Worm (Caenorhabditis elegans) whole organism, L4 larva: ENCODE data around the gene kin-2.
A peak's percentile ranks its signal among the peaks of the same experiment; 100 is the strongest.

Experiments used
- F37D6.2 ChIP-seq: sonication (generic microtip); optimal IDR thresholded peaks from 2 replicates; lab custom pipeline; 2016; ENCODE audit warnings: mild to moderate bottlenecking, missing genetic modification characterization, missing compliant biosample characterization
- F44E2.7 ChIP-seq: fragments of 200-800 bp; sonication (Bioruptor generic); IDR thresholded peaks from 2 replicates; pipeline ENCODE4 v2.1.2; 2022; ENCODE audit warnings: missing genetic modification characterization, missing compliant biosample characterization
- F49E8.2 ChIP-seq: sonication (generic microtip); optimal IDR thresholded peaks from 2 replicates; lab custom pipeline; 2016; ENCODE audit warnings: missing compliant biosample characterization, mild to moderate bottlenecking, missing genetic modification characterization, borderline replicate concordance
- R02D3.7 ChIP-seq: fragments of 150-350 bp; sonication (generic microtip); optimal IDR thresholded peaks from 3 replicates; lab custom pipeline; 2014; ENCODE audit warnings: missing biosample characterization, missing genetic modification characterization
- T20F7.1 ChIP-seq: fragments of 200-800 bp; sonication (Bioruptor generic); optimal IDR thresholded peaks from 2 replicates; lab custom pipeline; 2018; ENCODE audit warnings: mild to moderate bottlenecking, missing genetic modification characterization, missing compliant biosample characterization
- Y48G9A.11 ChIP-seq: fragments of 200-800 bp; sonication (Bioruptor generic); IDR thresholded peaks from 2 replicates; pipeline ENCODE4 v1.3.6; 2022; ENCODE audit warnings: missing genetic modification reagents, missing genetic modification characterization, missing compliant biosample characterization
- Y5F2A.4 ChIP-seq: fragments of 200-800 bp; sonication (Bioruptor generic); optimal IDR thresholded peaks from 2 replicates; lab custom pipeline; 2018; ENCODE audit warnings: mild to moderate bottlenecking, missing genetic modification characterization, missing compliant biosample characterization
- Y75B8A.6 ChIP-seq: fragments of 200-800 bp; sonication (Bioruptor generic); IDR thresholded peaks from 2 replicates; pipeline ENCODE4 v1.3.6; 2022; ENCODE audit warnings: missing genetic modification reagents, missing genetic modification characterization, missing compliant biosample characterization
- aha-1 ChIP-seq: fragments of 150-350 bp; peaks from one replicate; lab custom pipeline; 2014; ENCODE audit warnings: missing biosample characterization, missing genetic modification characterization
- attf-4 ChIP-seq: sonication (generic microtip); optimal IDR thresholded peaks from 3 replicates; lab custom pipeline; 2017; ENCODE audit warnings: missing biosample characterization, missing genetic modification characterization
- ceh-32 ChIP-seq: sonication (generic microtip); optimal IDR thresholded peaks from 2 replicates; lab custom pipeline; 2016; ENCODE audit warnings: mild to moderate bottlenecking, missing genetic modification characterization, missing compliant biosample characterization; ENCODE audit not compliant: poor library complexity
- ceh-44 ChIP-seq: fragments of 200-800 bp; sonication (Bioruptor generic); IDR thresholded peaks from 2 replicates; pipeline ENCODE4 v1.3.6; 2022; ENCODE audit warnings: missing genetic modification reagents, missing genetic modification characterization, missing compliant biosample characterization
- ceh-62 ChIP-seq: sonication (generic microtip); optimal IDR thresholded peaks from 2 replicates; lab custom pipeline; 2017; ENCODE audit warnings: missing biosample characterization, missing genetic modification characterization
- cey-2 ChIP-seq: sonication (generic microtip); optimal IDR thresholded peaks from 3 replicates; lab custom pipeline; 2017; ENCODE audit warnings: missing genetic modification characterization, mild to moderate bottlenecking, missing compliant biosample characterization, antibody characterized with exemption, borderline replicate concordance; ENCODE audit not compliant: insufficient read depth
- ctbp-1 ChIP-seq: fragments of 200-800 bp; sonication (Bioruptor generic); IDR thresholded peaks from 2 replicates; pipeline ENCODE4 v1.3.6; 2022; ENCODE audit warnings: missing genetic modification reagents, missing genetic modification characterization, missing compliant biosample characterization
- daf-8 ChIP-seq: fragments of 200-800 bp; sonication (Bioruptor generic); IDR thresholded peaks from 2 replicates; pipeline ENCODE4 v1.3.6; 2022; ENCODE audit warnings: missing genetic modification characterization, missing compliant biosample characterization
- dmd-8 ChIP-seq: fragments of 200-800 bp; sonication (Bioruptor generic); IDR thresholded peaks from 2 replicates; pipeline ENCODE4 v1.3.6; 2022; ENCODE audit warnings: missing genetic modification characterization, missing compliant biosample characterization
- dmd-9 ChIP-seq: fragments of 200-800 bp; sonication (Bioruptor generic); IDR thresholded peaks from 2 replicates; pipeline ENCODE4 v1.3.6; 2022; ENCODE audit warnings: missing genetic modification reagents, missing genetic modification characterization, missing compliant biosample characterization
- dpl-1 ChIP-seq: fragments of 150-350 bp; optimal IDR thresholded peaks from 2 replicates; lab custom pipeline; 2014; ENCODE audit warnings: missing biosample characterization, missing genetic modification reagents, missing genetic modification characterization
- dve-1 ChIP-seq: sonication (generic microtip); optimal IDR thresholded peaks from 2 replicates; lab custom pipeline; 2017; ENCODE audit warnings: antibody characterized with exemption, mild to moderate bottlenecking, missing genetic modification characterization, missing compliant biosample characterization; ENCODE audit not compliant: insufficient read depth
- gei-8 ChIP-seq: fragments of 200-800 bp; sonication (Bioruptor generic); optimal IDR thresholded peaks from 2 replicates; lab custom pipeline; 2018; ENCODE audit warnings: mild to moderate bottlenecking, missing genetic modification characterization, missing compliant biosample characterization
- hif-1 ChIP-seq, 2 experiments: sonication (generic microtip); optimal IDR thresholded peaks; 2 replicates each; lab custom pipeline; 2016 to 2017; ENCODE audit warnings: missing compliant biosample characterization in 2 of 2, missing genetic modification characterization in 2 of 2, missing genetic modification reagents in 2 of 2, missing genotype in 2 of 2, mild to moderate bottlenecking in 1 of 2
- hlh-11 ChIP-seq: fragments of 200-800 bp; sonication (Bioruptor generic); optimal IDR thresholded peaks from 2 replicates; lab custom pipeline; 2018; ENCODE audit warnings: mild to moderate bottlenecking, missing genetic modification characterization, missing compliant biosample characterization
- lim-7 ChIP-seq: fragments of 200-800 bp; sonication (Bioruptor generic); IDR thresholded peaks from 2 replicates; pipeline ENCODE4 v1.3.6; 2022; ENCODE audit warnings: missing genetic modification characterization, missing compliant biosample characterization
- lin-1 ChIP-seq: fragments of 200-800 bp; sonication (Bioruptor generic); IDR thresholded peaks from 2 replicates; pipeline ENCODE4 v1.3.6; 2022; ENCODE audit warnings: missing genetic modification reagents, missing genetic modification characterization, missing compliant biosample characterization
- lin-13 ChIP-seq: fragments of 150-350 bp; optimal IDR thresholded peaks from 2 replicates; lab custom pipeline; 2014; ENCODE audit warnings: missing biosample characterization, missing genetic modification reagents, missing genetic modification characterization
- lin-29 ChIP-seq: fragments of 200-800 bp; sonication (Bioruptor generic); IDR thresholded peaks from 2 replicates; pipeline ENCODE4 v1.3.6; 2022; ENCODE audit warnings: missing genetic modification reagents, missing genetic modification characterization, missing compliant biosample characterization
- lin-38 ChIP-seq: fragments of 200-800 bp; sonication (Bioruptor generic); IDR thresholded peaks from 2 replicates; pipeline ENCODE4 v1.3.6; 2022; ENCODE audit warnings: missing genetic modification reagents, missing genetic modification characterization, missing compliant biosample characterization
- lin-39 ChIP-seq: fragments of 150-350 bp; optimal IDR thresholded peaks from 2 replicates; lab custom pipeline; 2014; ENCODE audit warnings: missing biosample characterization, missing genetic modification reagents, missing genetic modification characterization
- mdl-1 ChIP-seq, 2 experiments: fragments of 150-350 bp in 1 of 2; sonication (generic microtip) in 1 of 2; optimal IDR thresholded peaks; 2 replicates each; lab custom pipeline; 2014 to 2017; ENCODE audit warnings: missing biosample characterization in 2 of 2, missing genetic modification characterization in 2 of 2
- mdt-29 ChIP-seq: fragments of 200-800 bp; sonication (Bioruptor generic); IDR thresholded peaks from 2 replicates; pipeline ENCODE4 v1.3.6; 2022; ENCODE audit warnings: missing genetic modification reagents, missing genetic modification characterization, missing compliant biosample characterization
- mep-1 ChIP-seq: fragments of 150-350 bp; sonication (generic microtip); optimal IDR thresholded peaks from 3 replicates; lab custom pipeline; 2014; ENCODE audit warnings: missing biosample characterization, missing genetic modification characterization
- mxl-3 ChIP-seq: fragments of 200-800 bp; sonication (Bioruptor generic); optimal IDR thresholded peaks from 2 replicates; lab custom pipeline; 2018; ENCODE audit warnings: mild to moderate bottlenecking, missing genetic modification characterization, missing compliant biosample characterization
- nhr-11 ChIP-seq: fragments of 150-350 bp; optimal IDR thresholded peaks from 2 replicates; lab custom pipeline; 2014; ENCODE audit warnings: missing biosample characterization, missing genetic modification characterization
- nhr-28 ChIP-seq: fragments of 150-350 bp; optimal IDR thresholded peaks from 2 replicates; lab custom pipeline; 2014; ENCODE audit warnings: missing biosample characterization, missing genetic modification characterization
- nhr-42 ChIP-seq: fragments of 200-800 bp; sonication (Bioruptor generic); IDR thresholded peaks from 2 replicates; pipeline ENCODE4 v1.3.6; 2022; ENCODE audit warnings: missing genetic modification characterization, missing compliant biosample characterization
- nhr-6 ChIP-seq: fragments of 150-350 bp; optimal IDR thresholded peaks from 2 replicates; lab custom pipeline; 2014; ENCODE audit warnings: missing biosample characterization, missing genetic modification characterization
- nhr-77 ChIP-seq: fragments of 150-350 bp; optimal IDR thresholded peaks from 2 replicates; lab custom pipeline; 2014; ENCODE audit warnings: missing biosample characterization, missing genetic modification characterization
- pqm-1 ChIP-seq: sonication (generic microtip); optimal IDR thresholded peaks from 2 replicates; lab custom pipeline; 2017; ENCODE audit warnings: missing biosample characterization, missing genetic modification characterization
- saeg-2 ChIP-seq: fragments of 200-800 bp; sonication (Bioruptor generic); IDR thresholded peaks from 2 replicates; pipeline ENCODE4 v1.3.6; 2022; ENCODE audit warnings: missing genetic modification reagents, missing genetic modification characterization, missing compliant biosample characterization
- set-16 ChIP-seq: fragments of 200-800 bp; sonication (Bioruptor generic); IDR thresholded peaks from 2 replicates; pipeline ENCODE4 v1.3.6; 2022; ENCODE audit warnings: missing genetic modification reagents, missing genetic modification characterization, missing compliant biosample characterization
- skn-1 ChIP-seq: fragments of 150-350 bp; optimal IDR thresholded peaks from 2 replicates; lab custom pipeline; 2014; ENCODE audit warnings: missing biosample characterization, missing genetic modification characterization
- snpc-4 ChIP-seq: fragments of 150-350 bp; optimal IDR thresholded peaks from 2 replicates; lab custom pipeline; 2014; ENCODE audit warnings: missing biosample characterization, missing genetic modification characterization
- tag-97 ChIP-seq: fragments of 200-800 bp; sonication (Bioruptor generic); IDR thresholded peaks from 2 replicates; pipeline ENCODE4 v1.3.6; 2022; ENCODE audit warnings: missing genetic modification characterization, missing compliant biosample characterization
- unc-62 ChIP-seq, 3 experiments: fragments of 150-350 bp in 1 of 3; sonication (generic microtip); optimal IDR thresholded peaks in 2 of 3; peaks in 1 of 3; 1 replicate in 1 of 3; 2 replicates in 2 of 3; lab custom pipeline; 2014 to 2017; ENCODE audit warnings: missing biosample characterization in 3 of 3, missing genetic modification characterization in 3 of 3, missing genetic modification reagents in 3 of 3, missing genotype in 1 of 3
- zag-1 ChIP-seq: fragments of 150-350 bp; optimal IDR thresholded peaks from 2 replicates; lab custom pipeline; 2014; ENCODE audit warnings: missing biosample characterization, missing genetic modification characterization
- zfp-3 ChIP-seq: fragments of 200-800 bp; sonication (Bioruptor generic); conservative IDR thresholded peaks from 2 replicates; pipeline ENCODE4 v1.3.6; 2022; ENCODE audit warnings: missing genetic modification reagents, missing genetic modification characterization, missing compliant biosample characterization
- ztf-11 ChIP-seq: fragments of 150-350 bp; optimal IDR thresholded peaks from 2 replicates; lab custom pipeline; 2014; ENCODE audit warnings: missing biosample characterization, missing genetic modification characterization
- ztf-7 ChIP-seq: fragments of 150-350 bp; optimal IDR thresholded peaks from 2 replicates; lab custom pipeline; 2014; ENCODE audit warnings: missing biosample characterization, missing genetic modification characterization

kin-2 gene

ce11 chrX:5985720-5986119 lies 8.1 kb upstream of the kin-2 start:
- TF ChIP-seq hlh-11 (peak; percentile 6), nhr-28 (tag; lab: Kevin White, UChicago) (peak; percentile 20), ctbp-1 (GFP tag; lab: Robert Waterston, UW) (no peak), cey-2 (tag; lab: Kevin White, UChicago) (no peak), dpl-1 (GFP tag; lab: Kevin White, UChicago) (no peak), pqm-1 (peak; percentile 32), ztf-7 (no peak), F37D6.2 (no peak)

ce11 chrX:5984581-5985039 lies 7.0 kb upstream of the kin-2 start, which contains the start of gene klp-13:
Gene klp-13, plus strand, starts transcription at chrX:5984989.
- TF ChIP-seq zag-1 (tag; lab: Kevin White, UChicago) (peak; percentile 2), ceh-44 (no peak), tag-97 (GFP tag; lab: Robert Waterston, UW) (no peak), nhr-42 (GFP tag; lab: Robert Waterston, UW) (peak; percentile 46; the same call in 1 of the 2 replicates), dmd-8 (GFP tag; lab: Robert Waterston, UW) (no peak), lin-39 (tag; lab: Kevin White, UChicago) (no peak), ceh-62 (tag; lab: Kevin White, UChicago) (no peak), mep-1 (tag; lab: Kevin White, UChicago) (peak; percentile 93), F44E2.7 (GFP tag; lab: Robert Waterston, UW) (no peak), mxl-3 (peak; percentile 97), gei-8 (no peak), nhr-11 (tag; lab: Kevin White, UChicago) (peak; percentile 90), skn-1 (no peak), zfp-3 (GFP tag; lab: Robert Waterston, UW) (no peak), T20F7.1 (no peak), lin-1 (0 out of 2 replicates have a peak, but pooled peaks have one; percentile 27), lim-7 (no peak), nhr-6 (tag; lab: Kevin White, UChicago) (peak; percentile 84), aha-1 (peak; percentile 83), lin-29 (GFP tag; lab: Robert Waterston, UW) (no peak), ceh-32 (tag; lab: Kevin White, UChicago) (no peak), hlh-11 (peak; percentile 90), R02D3.7 (tag; lab: Kevin White, UChicago) (no peak), ctbp-1 (GFP tag; lab: Robert Waterston, UW) (peak; percentile 75), lin-38 (GFP tag; lab: Robert Waterston, UW) (no peak; the same call in 1 of the 2 replicates), nhr-77 (tag; lab: Kevin White, UChicago) (peak; percentile 58), ztf-11 (tag; lab: Kevin White, UChicago) (no peak), hif-1 (tag; optimal IDR thresholded peaks at IDR 0.05; lab: Kevin White, UChicago) (peak in 1 of 2 experiments; percentile 86), unc-62 (GFP tag; optimal IDR thresholded peaks at IDR 0.05 in 1 of 2; lab: Kevin White, UChicago) (peak in 1 of 2 experiments; percentile 84), unc-62 (tag; optimal IDR thresholded peaks at IDR 0.05; lab: Kevin White, UChicago) (no peak), Y75B8A.6 (no peak), mdl-1 (tag; optimal IDR thresholded peaks at IDR 0.05; lab: Kevin White, UChicago) (peak; percentile 12 to 92), lin-13 (peak; percentile 85), ztf-7 (peak; percentile 44), saeg-2 (GFP tag; lab: Robert Waterston, UW) (0 out of 2 replicates have a peak, but pooled peaks have one; percentile 28), dve-1 (tag; lab: Kevin White, UChicago) (peak; percentile 88), Y5F2A.4 (GFP tag; lab: Kevin White, UChicago) (no peak), dmd-9 (GFP tag; lab: Robert Waterston, UW) (no peak), mdt-29 (no peak), daf-8 (GFP tag; lab: Robert Waterston, UW) (no peak), attf-4 (tag; lab: Kevin White, UChicago) (no peak), snpc-4 (tag; lab: Kevin White, UChicago) (no peak), set-16 (peak; percentile 86), Y48G9A.11 (GFP tag; lab: Robert Waterston, UW) (no peak), F49E8.2 (no peak)
